Worm (Caenorhabditis elegans) whole organism, L4 larva: ENCODE results near the gene C18D11.3.

Experiments
- D1046.2 ChIP-seq: fragments of 200-800 bp; sonication (Bioruptor generic); IDR thresholded peaks from 2 replicates; pipeline ENCODE4 v1.3.6; 2022; ENCODE audit warnings: missing genetic modification characterization, missing compliant biosample characterization
- F49E8.2 ChIP-seq: sonication (generic microtip); optimal IDR thresholded peaks from 2 replicates; lab custom pipeline; 2016; ENCODE audit warnings: missing compliant biosample characterization, mild to moderate bottlenecking, missing genetic modification characterization, borderline replicate concordance
- T20F7.1 ChIP-seq: fragments of 200-800 bp; sonication (Bioruptor generic); optimal IDR thresholded peaks from 2 replicates; lab custom pipeline; 2018; ENCODE audit warnings: mild to moderate bottlenecking, missing genetic modification characterization, missing compliant biosample characterization
- Y105C5A.15 ChIP-seq: fragments of 200-800 bp; sonication (Bioruptor generic); IDR thresholded peaks from 2 replicates; pipeline ENCODE4 v1.3.6; 2022; ENCODE audit warnings: missing genetic modification characterization, missing compliant biosample characterization
- Y5F2A.4 ChIP-seq: fragments of 200-800 bp; sonication (Bioruptor generic); optimal IDR thresholded peaks from 2 replicates; lab custom pipeline; 2018; ENCODE audit warnings: mild to moderate bottlenecking, missing genetic modification characterization, missing compliant biosample characterization
- Y75B8A.6 ChIP-seq: fragments of 200-800 bp; sonication (Bioruptor generic); IDR thresholded peaks from 2 replicates; pipeline ENCODE4 v1.3.6; 2022; ENCODE audit warnings: missing genetic modification reagents, missing genetic modification characterization, missing compliant biosample characterization
- arid-1 ChIP-seq: fragments of 200-800 bp; sonication (Bioruptor generic); conservative IDR thresholded peaks from 2 replicates; pipeline ENCODE4 v1.3.6; 2022; ENCODE audit warnings: missing genetic modification reagents, missing genetic modification characterization, missing compliant biosample characterization
- ceh-20 ChIP-seq: fragments of 200-800 bp; sonication (Bioruptor generic); IDR thresholded peaks from 2 replicates; pipeline ENCODE4 v1.3.6; 2022; ENCODE audit warnings: missing genetic modification reagents, missing genetic modification characterization, missing compliant biosample characterization
- ceh-44 ChIP-seq: fragments of 200-800 bp; sonication (Bioruptor generic); IDR thresholded peaks from 2 replicates; pipeline ENCODE4 v1.3.6; 2022; ENCODE audit warnings: missing genetic modification reagents, missing genetic modification characterization, missing compliant biosample characterization
- ceh-62 ChIP-seq: sonication (generic microtip); optimal IDR thresholded peaks from 2 replicates; lab custom pipeline; 2017; ENCODE audit warnings: missing biosample characterization, missing genetic modification characterization
- ceh-82 ChIP-seq: sonication (generic microtip); optimal IDR thresholded peaks from 2 replicates; lab custom pipeline; 2017; ENCODE audit warnings: missing biosample characterization, missing genetic modification characterization
- ces-1 ChIP-seq: fragments of 150-350 bp; sonication (generic microtip); optimal IDR thresholded peaks from 4 replicates; lab custom pipeline; 2014; ENCODE audit warnings: missing biosample characterization, missing genetic modification reagents, missing genetic modification characterization
- cey-2 ChIP-seq: sonication (generic microtip); optimal IDR thresholded peaks from 3 replicates; lab custom pipeline; 2017; ENCODE audit warnings: missing genetic modification characterization, mild to moderate bottlenecking, missing compliant biosample characterization, antibody characterized with exemption, borderline replicate concordance; ENCODE audit not compliant: insufficient read depth
- daf-12 ChIP-seq: fragments of 150-350 bp; optimal IDR thresholded peaks from 2 replicates; lab custom pipeline; 2014; ENCODE audit warnings: missing biosample characterization, missing genetic modification reagents, missing genetic modification characterization
- daf-16 ChIP-seq, 3 experiments: sonication (generic microtip); optimal IDR thresholded peaks; 2 replicates each; lab custom pipeline; 2016 to 2017; ENCODE audit warnings: missing genetic modification characterization in 3 of 3, missing genetic modification reagents in 3 of 3, mild to moderate bottlenecking in 2 of 3, missing compliant biosample characterization in 2 of 3, missing biosample characterization in 1 of 3, moderate library complexity in 1 of 3
- dmd-9 ChIP-seq: fragments of 200-800 bp; sonication (Bioruptor generic); IDR thresholded peaks from 2 replicates; pipeline ENCODE4 v1.3.6; 2022; ENCODE audit warnings: missing genetic modification reagents, missing genetic modification characterization, missing compliant biosample characterization
- dpl-1 ChIP-seq: fragments of 150-350 bp; optimal IDR thresholded peaks from 2 replicates; lab custom pipeline; 2014; ENCODE audit warnings: missing biosample characterization, missing genetic modification reagents, missing genetic modification characterization
- dve-1 ChIP-seq: sonication (generic microtip); optimal IDR thresholded peaks from 2 replicates; lab custom pipeline; 2017; ENCODE audit warnings: antibody characterized with exemption, mild to moderate bottlenecking, missing genetic modification characterization, missing compliant biosample characterization; ENCODE audit not compliant: insufficient read depth
- egl-43 ChIP-seq: fragments of 200-800 bp; sonication (Bioruptor generic); IDR thresholded peaks from 2 replicates; pipeline ENCODE4 v1.3.6; 2022; ENCODE audit warnings: missing genetic modification reagents, missing genetic modification characterization, missing compliant biosample characterization
- fos-1 ChIP-seq: fragments of 150-350 bp; optimal IDR thresholded peaks from 2 replicates; lab custom pipeline; 2014; ENCODE audit warnings: missing biosample characterization, missing genetic modification characterization
- gei-8 ChIP-seq: fragments of 200-800 bp; sonication (Bioruptor generic); optimal IDR thresholded peaks from 2 replicates; lab custom pipeline; 2018; ENCODE audit warnings: mild to moderate bottlenecking, missing genetic modification characterization, missing compliant biosample characterization
- hif-1 ChIP-seq, 2 experiments: sonication (generic microtip); optimal IDR thresholded peaks; 2 replicates each; lab custom pipeline; 2016 to 2017; ENCODE audit warnings: missing compliant biosample characterization in 2 of 2, missing genetic modification characterization in 2 of 2, missing genetic modification reagents in 2 of 2, missing genotype in 2 of 2, mild to moderate bottlenecking in 1 of 2
- hlh-11 ChIP-seq: fragments of 200-800 bp; sonication (Bioruptor generic); optimal IDR thresholded peaks from 2 replicates; lab custom pipeline; 2018; ENCODE audit warnings: mild to moderate bottlenecking, missing genetic modification characterization, missing compliant biosample characterization
- hlh-30 ChIP-seq: sonication (generic microtip); optimal IDR thresholded peaks from 2 replicates; lab custom pipeline; 2017; ENCODE audit warnings: antibody characterized with exemption, mild to moderate bottlenecking, missing genetic modification characterization, missing compliant biosample characterization; ENCODE audit not compliant: insufficient read depth
- hmg-1.1 ChIP-seq: fragments of 200-800 bp; sonication (Bioruptor generic); IDR thresholded peaks from 2 replicates; pipeline ENCODE4 v1.3.6; 2022; ENCODE audit warnings: missing genetic modification reagents, missing genetic modification characterization, missing compliant biosample characterization
- jun-1 ChIP-seq: fragments of 150-350 bp; optimal IDR thresholded peaks from 2 replicates; lab custom pipeline; 2014; ENCODE audit warnings: missing biosample characterization, missing genetic modification reagents, missing genetic modification characterization
- lim-7 ChIP-seq: fragments of 200-800 bp; sonication (Bioruptor generic); IDR thresholded peaks from 2 replicates; pipeline ENCODE4 v1.3.6; 2022; ENCODE audit warnings: missing genetic modification characterization, missing compliant biosample characterization
- lin-15B ChIP-seq: fragments of 150-350 bp; sonication (generic microtip); optimal IDR thresholded peaks from 3 replicates; lab custom pipeline; 2014; ENCODE audit warnings: missing biosample characterization, missing genetic modification characterization
- lin-39 ChIP-seq: fragments of 150-350 bp; optimal IDR thresholded peaks from 2 replicates; lab custom pipeline; 2014; ENCODE audit warnings: missing biosample characterization, missing genetic modification reagents, missing genetic modification characterization
- lsy-2 ChIP-seq, 2 experiments: fragments of 150-350 bp in 1 of 2; sonication (generic microtip) in 1 of 2; optimal IDR thresholded peaks; 2 replicates each; lab custom pipeline; 2014 to 2017; ENCODE audit warnings: missing biosample characterization in 2 of 2, missing genetic modification characterization in 2 of 2
- madf-5 ChIP-seq, 2 experiments: fragments of 200-800 bp; sonication (Bioruptor generic); IDR thresholded peaks; 2 replicates each; pipeline ENCODE4 v1.3.6; 2022; ENCODE audit warnings: missing compliant biosample characterization in 2 of 2, missing genetic modification characterization in 2 of 2
- mxl-3 ChIP-seq: fragments of 200-800 bp; sonication (Bioruptor generic); optimal IDR thresholded peaks from 2 replicates; lab custom pipeline; 2018; ENCODE audit warnings: mild to moderate bottlenecking, missing genetic modification characterization, missing compliant biosample characterization
- nhr-111 ChIP-seq: fragments of 200-800 bp; sonication (Bioruptor generic); optimal IDR thresholded peaks from 2 replicates; lab custom pipeline; 2018; ENCODE audit warnings: mild to moderate bottlenecking, missing genetic modification characterization, missing compliant biosample characterization
- nhr-25 ChIP-seq: sonication (generic microtip); optimal IDR thresholded peaks from 2 replicates; lab custom pipeline; 2017; ENCODE audit warnings: missing genetic modification characterization, mild to moderate bottlenecking, missing compliant biosample characterization, antibody characterized with exemption, moderate library complexity, borderline replicate concordance; ENCODE audit not compliant: insufficient read depth
- nhr-28 ChIP-seq: fragments of 150-350 bp; optimal IDR thresholded peaks from 2 replicates; lab custom pipeline; 2014; ENCODE audit warnings: missing biosample characterization, missing genetic modification characterization
- nhr-6 ChIP-seq: fragments of 150-350 bp; optimal IDR thresholded peaks from 2 replicates; lab custom pipeline; 2014; ENCODE audit warnings: missing biosample characterization, missing genetic modification characterization
- php-3 ChIP-seq: fragments of 200-800 bp; sonication (Bioruptor generic); IDR thresholded peaks from 2 replicates; pipeline ENCODE4 v1.3.6; 2022; ENCODE audit warnings: missing genetic modification reagents, missing genetic modification characterization, missing compliant biosample characterization
- rbr-2 ChIP-seq: sonication (generic microtip); optimal IDR thresholded peaks from 2 replicates; lab custom pipeline; 2016; ENCODE audit warnings: missing genotype, missing genetic modification characterization, missing compliant biosample characterization
- sdz-12 ChIP-seq: fragments of 200-800 bp; sonication (Bioruptor generic); optimal IDR thresholded peaks from 2 replicates; lab custom pipeline; 2018; ENCODE audit warnings: mild to moderate bottlenecking, missing genetic modification characterization, missing compliant biosample characterization
- skn-1 ChIP-seq: fragments of 150-350 bp; optimal IDR thresholded peaks from 2 replicates; lab custom pipeline; 2014; ENCODE audit warnings: missing biosample characterization, missing genetic modification characterization
- spr-1 ChIP-seq: sonication (generic microtip); optimal IDR thresholded peaks from 2 replicates; lab custom pipeline; 2016; ENCODE audit warnings: mild to moderate bottlenecking, missing genetic modification characterization, missing compliant biosample characterization
- unc-39 ChIP-seq: sonication (generic microtip); optimal IDR thresholded peaks from 2 replicates; lab custom pipeline; 2017; ENCODE audit warnings: missing biosample characterization, missing genetic modification characterization
- unc-62 ChIP-seq, 3 experiments: fragments of 150-350 bp in 1 of 3; sonication (generic microtip); optimal IDR thresholded peaks in 2 of 3; peaks in 1 of 3; 1 replicate in 1 of 3; 2 replicates in 2 of 3; lab custom pipeline; 2014 to 2017; ENCODE audit warnings: missing biosample characterization in 3 of 3, missing genetic modification characterization in 3 of 3, missing genetic modification reagents in 3 of 3, missing genotype in 1 of 3
- vab-7 ChIP-seq: fragments of 200-800 bp; sonication (Bioruptor generic); IDR thresholded peaks from 2 replicates; pipeline ENCODE4 v1.3.6; 2022; ENCODE audit warnings: missing genetic modification reagents, missing genetic modification characterization, missing compliant biosample characterization
- zag-1 ChIP-seq: fragments of 150-350 bp; optimal IDR thresholded peaks from 2 replicates; lab custom pipeline; 2014; ENCODE audit warnings: missing biosample characterization, missing genetic modification characterization
- zfp-2 ChIP-seq: sonication (generic microtip); optimal IDR thresholded peaks from 2 replicates; lab custom pipeline; 2016; ENCODE audit warnings: mild to moderate bottlenecking, missing genetic modification characterization, missing compliant biosample characterization
- zfp-3 ChIP-seq: fragments of 200-800 bp; sonication (Bioruptor generic); conservative IDR thresholded peaks from 2 replicates; pipeline ENCODE4 v1.3.6; 2022; ENCODE audit warnings: missing genetic modification reagents, missing genetic modification characterization, missing compliant biosample characterization
- zip-11 ChIP-seq: fragments of 200-800 bp; sonication (Bioruptor generic); IDR thresholded peaks from 2 replicates; pipeline ENCODE4 v1.3.6; 2022; ENCODE audit warnings: missing genetic modification characterization, missing compliant biosample characterization

C18D11.3 gene

DNA sequence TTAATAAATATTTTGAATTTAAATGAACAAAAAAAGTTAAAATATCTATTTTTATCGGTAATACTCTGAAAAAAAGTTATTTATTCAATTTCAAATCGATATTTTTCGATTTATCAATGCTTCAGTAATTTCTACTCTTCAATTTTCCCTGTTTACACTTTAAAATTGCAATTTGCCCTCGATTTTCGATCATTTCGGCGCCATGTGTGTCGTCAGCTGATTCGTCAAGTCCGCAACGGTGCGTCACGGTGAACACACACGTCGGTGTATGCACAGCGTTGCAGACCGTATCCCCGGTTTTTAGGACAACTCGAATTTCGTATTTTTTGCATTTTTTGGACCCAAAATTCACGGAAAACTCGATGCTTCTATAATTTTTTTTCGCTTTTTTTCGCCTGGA is at the start of gene C18D11.3:
C18D11.3 (plus strand) TSS at position 189 of the 400 bp plus-strand sequence.
- no peak for TF ChIP-seq gei-8
- no peak for TF ChIP-seq Y75B8A.6
- TF ChIP-seq skn-1 (tag; lab: Kevin White, UChicago), result no peak
- no peak for TF ChIP-seq ceh-82
- TF ChIP-seq Y105C5A.15, result no peak
- no peak for TF ChIP-seq Y5F2A.4 (GFP tag; lab: Kevin White, UChicago)
- TF ChIP-seq arid-1, result peak; percentile 48; the same call in 1 of the 2 replicates
- no peak for TF ChIP-seq cey-2 (tag; lab: Kevin White, UChicago)
- TF ChIP-seq sdz-12 (GFP tag; lab: Kevin White, UChicago), result no peak
- TF ChIP-seq dpl-1 (GFP tag; lab: Kevin White, UChicago), result peak; percentile 77
- TF ChIP-seq zfp-3 (GFP tag; lab: Robert Waterston, UW), result 0 out of 2 replicates have a peak, but pooled peaks have one; percentile 18
- no peak for TF ChIP-seq ceh-62
- peak; percentile 99 for TF ChIP-seq hlh-30 (tag; lab: Kevin White, UChicago)
- TF ChIP-seq dve-1 (tag; lab: Kevin White, UChicago), result peak; percentile 88
- peak; percentile 74 for TF ChIP-seq rbr-2 (tag; lab: Kevin White, UChicago)
- TF ChIP-seq madf-5 (GFP tag; IDR thresholded peaks at IDR 0.05; lab: Robert Waterston, UW), result 0 out of 4 replicates have a peak, but pooled peaks of 1 of the 2 experiments have one; percentile 8
- TF ChIP-seq mxl-3, result peak; percentile 98
- TF ChIP-seq fos-1 (tag; lab: Kevin White, UChicago), result no peak
- peak in 1 of 2 experiments; percentile 76 for TF ChIP-seq hif-1 (tag; optimal IDR thresholded peaks at IDR 0.05; lab: Kevin White, UChicago)
- TF ChIP-seq ceh-20 (GFP tag; lab: Robert Waterston, UW), result 0 out of 2 replicates have a peak, but pooled peaks have one; percentile 39
- TF ChIP-seq nhr-6 (tag; lab: Kevin White, UChicago), result peak; percentile 35
- peak in 1 of 2 experiments; percentile 97 for TF ChIP-seq unc-62 (GFP tag; optimal IDR thresholded peaks at IDR 0.05 in 1 of 2; lab: Kevin White, UChicago)
- no peak for TF ChIP-seq unc-62 (tag; optimal IDR thresholded peaks at IDR 0.05; lab: Kevin White, UChicago)
- TF ChIP-seq dmd-9 (GFP tag; lab: Robert Waterston, UW), result 0 out of 2 replicates have a peak, but pooled peaks have one; percentile 48
- TF ChIP-seq lin-39 (tag; lab: Kevin White, UChicago), result no peak
- 0 out of 2 replicates have a peak, but pooled peaks have one; percentile 5 for TF ChIP-seq egl-43 (GFP tag; lab: Robert Waterston, UW)
- TF ChIP-seq nhr-111 (GFP tag; lab: Kevin White, UChicago), result no peak
- peak; percentile 67 for TF ChIP-seq nhr-28 (tag; lab: Kevin White, UChicago)
- peak; percentile 15 for TF ChIP-seq nhr-25 (tag; lab: Kevin White, UChicago)
- TF ChIP-seq zfp-2 (tag; lab: Kevin White, UChicago), result no peak
- TF ChIP-seq hlh-11 (tag; lab: Kevin White, UChicago), result peak; percentile 99
- peak; percentile 69 for TF ChIP-seq vab-7 (GFP tag; lab: Robert Waterston, UW)
- no peak for TF ChIP-seq ces-1 (GFP tag; lab: Kevin White, UChicago)
- TF ChIP-seq zag-1 (tag; lab: Kevin White, UChicago), result no peak
- TF ChIP-seq php-3 (GFP tag; lab: Robert Waterston, UW), result peak; percentile 57; the same call in 1 of the 2 replicates
- peak in 1 of 2 experiments; percentile 38 for TF ChIP-seq daf-16 (GFP tag; optimal IDR thresholded peaks at IDR 0.05; lab: Kevin White, UChicago)
- peak; percentile 99 for TF ChIP-seq daf-16 (tag; optimal IDR thresholded peaks at IDR 0.05; lab: Kevin White, UChicago)
- no peak for TF ChIP-seq ceh-44
- TF ChIP-seq F49E8.2, result no peak
- no peak for TF ChIP-seq unc-39 (tag; lab: Kevin White, UChicago)
- TF ChIP-seq D1046.2 (GFP tag; lab: Robert Waterston, UW), result no peak
- no peak for TF ChIP-seq lin-15B
- TF ChIP-seq T20F7.1, result no peak
- TF ChIP-seq daf-12 (tag; lab: Kevin White, UChicago), result no peak
- no peak for TF ChIP-seq zip-11 (GFP tag; lab: Robert Waterston, UW)
- no peak for TF ChIP-seq spr-1 (tag; lab: Kevin White, UChicago)
- TF ChIP-seq lim-7 (GFP tag; lab: Robert Waterston, UW), result no peak; the same call in 1 of the 2 replicates
- no peak for TF ChIP-seq jun-1 (tag; lab: Kevin White, UChicago)
- peak; percentile 87 to 98 for TF ChIP-seq lsy-2 (tag; optimal IDR thresholded peaks at IDR 0.05; lab: Kevin White, UChicago)
- peak; percentile 73 for TF ChIP-seq hmg-1.1
